Worm (Caenorhabditis elegans) whole organism, L1 larva: ENCODE results near the gene timm-17B.2.

Experiments
- alr-1 ChIP-seq: fragments of 200-800 bp; sonication (Bioruptor generic); optimal IDR thresholded peaks from 2 replicates; lab custom pipeline; 2018; ENCODE audit warnings: borderline replicate concordance, mild to moderate bottlenecking, missing genetic modification characterization, missing compliant biosample characterization
- ces-1 ChIP-seq: fragments of 150-350 bp; optimal IDR thresholded peaks from 2 replicates; lab custom pipeline; 2014; ENCODE audit warnings: missing biosample characterization, missing genetic modification reagents, missing genetic modification characterization
- hlh-4 ChIP-seq: sonication (generic microtip); optimal IDR thresholded peaks from 2 replicates; lab custom pipeline; 2016; ENCODE audit warnings: mild to moderate bottlenecking, missing genetic modification characterization, missing compliant biosample characterization
- mef-2 ChIP-seq: fragments of 150-350 bp; optimal IDR thresholded peaks from 2 replicates; lab custom pipeline; 2014; ENCODE audit warnings: missing biosample characterization, missing genetic modification characterization
- mep-1 ChIP-seq: fragments of 150-350 bp; optimal IDR thresholded peaks from 2 replicates; lab custom pipeline; 2014; ENCODE audit warnings: missing biosample characterization, missing genetic modification characterization
- nhr-47 ChIP-seq: sonication (generic microtip); optimal IDR thresholded peaks from 2 replicates; lab custom pipeline; 2016; ENCODE audit warnings: mild to moderate bottlenecking, missing genetic modification characterization, moderate library complexity, missing compliant biosample characterization

DNA sequence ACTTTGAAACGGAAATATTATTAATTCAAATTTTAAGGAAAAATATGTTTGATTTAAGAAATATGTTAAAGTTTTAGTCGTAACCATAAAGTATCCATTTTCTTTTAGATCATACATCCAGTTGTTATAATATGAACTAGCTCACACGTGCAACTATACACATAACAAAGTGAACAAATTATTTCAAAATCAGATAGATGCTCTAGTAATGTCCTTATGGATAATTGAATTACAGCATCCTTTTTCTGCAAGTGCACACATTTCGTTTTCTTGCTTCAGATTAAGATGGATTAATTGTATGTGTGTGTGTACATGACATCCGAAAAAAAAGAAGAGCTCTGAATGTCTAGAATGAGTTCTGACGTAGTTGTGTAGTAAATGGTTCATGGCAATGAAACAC, 10.8 kb upstream of the timm-17B.2 start:
- no peak for TF ChIP-seq hlh-4
- TF ChIP-seq mep-1 (tag; lab: Kevin White, UChicago), result no peak
- TF ChIP-seq alr-1, result no peak
- TF ChIP-seq ces-1 (GFP tag; lab: Kevin White, UChicago), result no peak
- TF ChIP-seq nhr-47, result no peak
- TF ChIP-seq mef-2 (tag; lab: Kevin White, UChicago), result no peak
